Fruit fly (Drosophila melanogaster) whole organism, pupa: Measurements from ENCODE around the gene CG9636.

Source experiments
- Pif1A ChIP-seq: fragments of 200-800 bp; sonication (Bioruptor generic); optimal IDR thresholded peaks from 3 replicates; lab custom pipeline; 2016; ENCODE audit warnings: missing biosample characterization, missing genetic modification characterization
- Pif1B ChIP-seq: fragments of 200-800 bp; sonication (Bioruptor generic); optimal IDR thresholded peaks from 3 replicates; lab custom pipeline; 2016; ENCODE audit warnings: missing biosample characterization, missing genetic modification characterization
- rn ChIP-seq: fragments of 200-800 bp; sonication (Bioruptor generic); IDR thresholded peaks from 2 replicates; pipeline ENCODE4 v1.3.6; 2022; ENCODE audit warnings: missing biosample characterization, missing genetic modification characterization

- no peak for TF ChIP-seq Pif1A (GFP tag; lab: Kevin White, UChicago)
- TF ChIP-seq Pif1B (GFP tag; lab: Kevin White, UChicago) = no peak
- TF ChIP-seq rn = no peak
These were observed 16.2 kb downstream of the CG9636 start for dm6 chr3R:8227344-8227743.
